Worm (Caenorhabditis elegans): ENCODE measurements around the gene Y24D9A.6.

DNA sequence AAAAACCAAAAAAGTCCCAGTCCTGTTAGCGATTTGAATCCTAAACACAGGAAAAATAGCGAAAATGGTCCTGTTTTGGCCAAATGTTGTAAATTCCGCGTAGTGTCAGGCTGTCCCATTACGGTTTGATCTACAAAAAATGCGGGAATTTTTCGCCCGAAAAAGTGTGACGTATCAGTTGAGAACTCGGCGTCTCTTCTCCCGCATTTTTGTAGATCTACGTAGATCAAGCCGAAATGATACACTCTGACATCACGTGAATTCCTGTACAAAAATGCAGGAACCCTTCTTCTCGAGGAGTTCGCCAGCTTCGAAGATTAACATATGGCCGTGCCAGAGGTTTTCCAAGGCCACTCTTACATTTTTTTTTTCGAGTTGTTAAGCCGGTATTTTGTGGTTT, 4.6 kb downstream of the Y24D9A.6 start:
- TF ChIP-seq lin-32 (GFP tag; optimal IDR thresholded peaks at IDR 0.05): no peak
- TF ChIP-seq nhr-12 (tag; optimal IDR thresholded peaks at IDR 0.05): no peak
- no peak for TF ChIP-seq lsy-2 (tag; optimal IDR thresholded peaks at IDR 0.05)
- TF ChIP-seq unc-62 (GFP tag; optimal IDR thresholded peaks at IDR 0.05): no peak
- no peak for TF ChIP-seq pha-4 (tag; optimal IDR thresholded peaks at IDR 0.05)
- TF ChIP-seq mls-2 (tag; optimal IDR thresholded peaks at IDR 0.05): no peak
- no peak for TF ChIP-seq elt-1 (tag; optimal IDR thresholded peaks at IDR 0.05; ENCODE audit: borderline replicate concordance, insufficient read depth)
- no peak for TF ChIP-seq ces-1 (GFP tag; optimal IDR thresholded peaks at IDR 0.05)
- no peak for TF ChIP-seq unc-120 (tag; optimal IDR thresholded peaks at IDR 0.05; ENCODE audit: poor library complexity, severe bottlenecking)
- no peak for TF ChIP-seq M03D4.4 (tag; optimal IDR thresholded peaks at IDR 0.05)
- TF ChIP-seq elt-3 (tag; optimal IDR thresholded peaks at IDR 0.05): no peak

Data from whole organism, mixed stage, embryonic.